Worm (Caenorhabditis elegans): ENCODE results near the gene pgp-10.

- TF ChIP-seq ZK546.5 (tag; optimal IDR thresholded peaks at IDR 0.05) = no peak
- no peak for TF ChIP-seq nhr-76 (tag; optimal IDR thresholded peaks at IDR 0.05)
- no peak for TF ChIP-seq pha-4 (tag; optimal IDR thresholded peaks at IDR 0.05)
- no peak for TF ChIP-seq nhr-23 (tag; optimal IDR thresholded peaks at IDR 0.05)
- TF ChIP-seq aly-2 (tag; optimal IDR thresholded peaks at IDR 0.05) = no peak
Observed at ce11 chrX:7204175-7204574, 45.3 kb downstream of the pgp-10 start.
